Fruit fly (Drosophila melanogaster) whole organism, embryonic: ENCODE results near the gene CG42728.

Experiments
- Antp ChIP-seq: fragments of 200-800 bp; sonication (Bioruptor generic); optimal IDR thresholded peaks from 3 replicates; lab custom pipeline; 2016; ENCODE audit warnings: missing biosample characterization, missing genetic modification characterization
- Atf-2 ChIP-seq: fragments of 200-800 bp; sonication (Bioruptor generic); optimal IDR thresholded peaks from 2 replicates; lab custom pipeline; 2016; ENCODE audit warnings: missing biosample characterization, missing genetic modification characterization
- Atf6 ChIP-seq: fragments of 200-800 bp; sonication (Bioruptor generic); IDR thresholded peaks from 2 replicates; pipeline ENCODE4 v1.3.6; 2022; ENCODE audit warnings: missing biosample characterization, missing genetic modification characterization
- BtbVII ChIP-seq: fragments of 200-800 bp; sonication (Bioruptor generic); optimal IDR thresholded peaks from 3 replicates; lab custom pipeline; 2017; ENCODE audit warnings: missing biosample characterization, mild to moderate bottlenecking, missing genetic modification characterization
- CG10267 ChIP-seq: fragments of 200-800 bp; sonication (Bioruptor generic); optimal IDR thresholded peaks from 2 replicates; lab custom pipeline; 2018; ENCODE audit warnings: missing biosample characterization, mild to moderate bottlenecking, missing genetic modification characterization, moderate library complexity
- CG11560 ChIP-seq: fragments of 200-800 bp; sonication (Bioruptor generic); IDR thresholded peaks from 3 replicates; pipeline ENCODE4 v1.3.6; 2022; ENCODE audit warnings: missing biosample characterization, missing genetic modification characterization
- CG11723 ChIP-seq: fragments of 200-800 bp; sonication (Bioruptor generic); optimal IDR thresholded peaks from 2 replicates; lab custom pipeline; 2017; ENCODE audit warnings: missing biosample characterization, mild to moderate bottlenecking, missing genetic modification characterization
- CG12236 ChIP-seq: fragments of 200-800 bp; sonication (Bioruptor generic); optimal IDR thresholded peaks from 2 replicates; lab custom pipeline; 2016; ENCODE audit warnings: missing biosample characterization, missing genetic modification characterization
- CG15011 ChIP-seq: fragments of 200-800 bp; sonication (Bioruptor generic); optimal IDR thresholded peaks from 3 replicates; lab custom pipeline; 2018; ENCODE audit warnings: missing biosample characterization, mild to moderate bottlenecking, missing genetic modification characterization
- CG1529 ChIP-seq: fragments of 200-800 bp; sonication (Bioruptor generic); optimal IDR thresholded peaks from 3 replicates; lab custom pipeline; 2018; ENCODE audit warnings: missing biosample characterization, missing genetic modification characterization
- CG15479 ChIP-seq: fragments of 200-800 bp; sonication (Bioruptor generic); optimal IDR thresholded peaks from 3 replicates; lab custom pipeline; 2019; ENCODE audit warnings: missing biosample characterization, mild to moderate bottlenecking, missing genetic modification characterization, moderate library complexity
- CG17802 ChIP-seq: fragments of 200-800 bp; sonication (Bioruptor generic); optimal IDR thresholded peaks from 2 replicates; lab custom pipeline; 2018; ENCODE audit warnings: missing biosample characterization, mild to moderate bottlenecking, missing genetic modification characterization, moderate library complexity
- CG18262 ChIP-seq: fragments of 200-800 bp; optimal IDR thresholded peaks from 3 replicates; lab custom pipeline; 2019; ENCODE audit warnings: missing biosample characterization, mild to moderate bottlenecking, missing genetic modification characterization, moderate library complexity
- CG3995 ChIP-seq: fragments of 200-800 bp; sonication (Bioruptor generic); optimal IDR thresholded peaks from 3 replicates; lab custom pipeline; 2016; ENCODE audit warnings: missing biosample characterization, missing genetic modification characterization
- CG6791 ChIP-seq: fragments of 200-800 bp; sonication (Bioruptor generic); IDR thresholded peaks from 3 replicates; pipeline ENCODE4 v1.3.6; 2022; ENCODE audit warnings: missing biosample characterization, missing genetic modification characterization; ENCODE audit not compliant: partially characterized antibody
- CG9609 ChIP-seq: fragments of 200-800 bp; sonication (Bioruptor generic); optimal IDR thresholded peaks from 3 replicates; lab custom pipeline; 2016; ENCODE audit warnings: missing biosample characterization, missing genetic modification characterization
- D ChIP-seq, 2 experiments: fragments of 200-800 bp in 1 of 2; fragments of >200 bp in 1 of 2; sonication (Bioruptor generic) in 1 of 2; optimal IDR thresholded peaks; 2 replicates in 1 of 2; 3 replicates in 1 of 2; lab custom pipeline; 2017; ENCODE audit warnings: mild to moderate bottlenecking in 1 of 2, missing biosample characterization in 1 of 2, missing genetic modification characterization in 1 of 2, missing genetic modification reagents in 1 of 2
- Ets65A ChIP-seq: fragments of 200-800 bp; sonication (Bioruptor generic); peaks from one replicate; lab custom pipeline; 2016; ENCODE audit warnings: missing biosample characterization, missing genetic modification characterization
- Fer1 ChIP-seq: fragments of 200-800 bp; sonication (Bioruptor generic); optimal IDR thresholded peaks from 2 replicates; lab custom pipeline; 2017; ENCODE audit warnings: missing biosample characterization, mild to moderate bottlenecking, missing genetic modification characterization
- H15 ChIP-seq: fragments of 200-800 bp; sonication (Bioruptor generic); IDR thresholded peaks from 3 replicates; pipeline ENCODE4 v1.3.6; 2022; ENCODE audit warnings: missing biosample characterization, missing genetic modification characterization
- HLH3B ChIP-seq: fragments of 200-800 bp; sonication (Bioruptor generic); IDR thresholded peaks from 2 replicates; pipeline ENCODE4 v1.3.6; 2022; ENCODE audit warnings: missing biosample characterization, missing genetic modification characterization
- HmgZ ChIP-seq: fragments of 200-800 bp; sonication (Bioruptor generic); optimal IDR thresholded peaks from 2 replicates; lab custom pipeline; 2018; ENCODE audit warnings: missing biosample characterization, mild to moderate bottlenecking, missing genetic modification characterization
- Kr ChIP-seq: fragments of 200-800 bp; sonication (Bioruptor generic); optimal IDR thresholded peaks from 2 replicates; lab custom pipeline; 2017; ENCODE audit warnings: missing biosample characterization, mild to moderate bottlenecking, missing genetic modification characterization
- Mes4 ChIP-seq: fragments of 200-800 bp; sonication (Bioruptor generic); optimal IDR thresholded peaks from 2 replicates; lab custom pipeline; 2016; ENCODE audit warnings: missing biosample characterization, missing genetic modification characterization
- NFAT ChIP-seq: fragments of 200-800 bp; sonication (Bioruptor generic); IDR thresholded peaks from 2 replicates; pipeline ENCODE4 v1.3.6; 2022; ENCODE audit warnings: missing biosample characterization, missing genetic modification characterization
- Oli ChIP-seq: fragments of 200-800 bp; sonication (Bioruptor generic); optimal IDR thresholded peaks from 2 replicates; lab custom pipeline; 2018; ENCODE audit warnings: missing biosample characterization, mild to moderate bottlenecking, missing genetic modification characterization, moderate library complexity
- Opbp ChIP-seq: fragments of 200-800 bp; sonication (Bioruptor generic); IDR thresholded peaks from 3 replicates; pipeline ENCODE4 v1.3.6; 2022; ENCODE audit warnings: missing biosample characterization, missing genetic modification characterization; ENCODE audit not compliant: partially characterized antibody
- PHDP ChIP-seq: fragments of 200-800 bp; sonication (Bioruptor generic); optimal IDR thresholded peaks from 3 replicates; lab custom pipeline; 2018; ENCODE audit warnings: missing biosample characterization, mild to moderate bottlenecking, missing genetic modification characterization, moderate library complexity
- Pdp1 ChIP-seq, 2 experiments: fragments of 200-800 bp; sonication (Bioruptor generic); optimal IDR thresholded peaks; 3 replicates each; lab custom pipeline; 2016; ENCODE audit warnings: missing biosample characterization in 2 of 2, missing genetic modification characterization in 2 of 2, mild to moderate bottlenecking in 1 of 2, moderate library complexity in 1 of 2
- Scr ChIP-seq: fragments of 200-800 bp; sonication (Bioruptor generic); IDR thresholded peaks from 2 replicates; pipeline ENCODE4 v1.3.6; 2022; ENCODE audit warnings: missing biosample characterization, missing genetic modification characterization; ENCODE audit not compliant: partially characterized antibody
- Stat92E ChIP-seq, 3 experiments: fragments of >200 bp in 2 of 3; fragments of 200-800 bp in 1 of 3; sonication (Bioruptor generic) in 1 of 3; optimal IDR thresholded peaks; 2 replicates each; lab custom pipeline; 2017 to 2019; ENCODE audit warnings: missing biosample characterization in 3 of 3, missing genetic modification characterization in 3 of 3, mild to moderate bottlenecking in 1 of 3, moderate library complexity in 1 of 3
- abd-A ChIP-seq: fragments of 200-800 bp; sonication (Bioruptor generic); optimal IDR thresholded peaks from 3 replicates; lab custom pipeline; 2019; ENCODE audit warnings: missing biosample characterization, mild to moderate bottlenecking, missing genetic modification characterization, moderate library complexity
- chinmo ChIP-seq: fragments of 200-800 bp; sonication (Bioruptor generic); IDR thresholded peaks from 4 replicates; pipeline ENCODE4 v1.3.6; 2022; ENCODE audit warnings: missing biosample characterization, missing genetic modification characterization; ENCODE audit not compliant: partially characterized antibody
- chn ChIP-seq: fragments of 200-800 bp; sonication (Bioruptor generic); optimal IDR thresholded peaks from 2 replicates; lab custom pipeline; 2016; ENCODE audit warnings: missing biosample characterization, missing genetic modification characterization
- da ChIP-seq: fragments of 200-800 bp; sonication (Bioruptor generic); optimal IDR thresholded peaks from 2 replicates; lab custom pipeline; 2016; ENCODE audit warnings: missing biosample characterization, missing genetic modification characterization
- dan ChIP-seq: fragments of 200-800 bp; sonication (Bioruptor generic); IDR thresholded peaks from 2 replicates; pipeline ENCODE4 v1.3.6; 2022; ENCODE audit warnings: missing biosample characterization, missing genetic modification characterization
- dimm ChIP-seq: fragments of 200-800 bp; sonication (Bioruptor generic); IDR thresholded peaks from 2 replicates; pipeline ENCODE4 v1.3.6; 2022; ENCODE audit warnings: missing biosample characterization, missing genetic modification characterization
- esg ChIP-seq: fragments of 200-800 bp; sonication (Bioruptor generic); conservative IDR thresholded peaks from 2 replicates; pipeline ENCODE4 v1.3.6; 2022; ENCODE audit warnings: missing biosample characterization, missing genetic modification characterization
- gcm2 ChIP-seq: fragments of 200-800 bp; sonication (Bioruptor generic); optimal IDR thresholded peaks from 2 replicates; lab custom pipeline; 2016; ENCODE audit warnings: missing biosample characterization, missing genetic modification characterization
- kni ChIP-seq: fragments of 200-800 bp; sonication (Bioruptor generic); optimal IDR thresholded peaks from 3 replicates; lab custom pipeline; 2017; ENCODE audit warnings: mild to moderate bottlenecking, missing biosample characterization, missing genetic modification reagents, missing genetic modification characterization
- nau ChIP-seq: fragments of 200-800 bp; sonication (Bioruptor generic); optimal IDR thresholded peaks from 3 replicates; lab custom pipeline; 2017; ENCODE audit warnings: missing biosample characterization, mild to moderate bottlenecking, missing genetic modification characterization, missing genetic modification reagents
- pb ChIP-seq: fragments of 200-800 bp; sonication (Bioruptor generic); optimal IDR thresholded peaks from 3 replicates; lab custom pipeline; 2016; ENCODE audit warnings: missing biosample characterization, missing genetic modification characterization
- scrt ChIP-seq: fragments of 200-800 bp; sonication (Bioruptor generic); optimal IDR thresholded peaks from 2 replicates; lab custom pipeline; 2018; ENCODE audit warnings: missing biosample characterization, mild to moderate bottlenecking, missing genetic modification characterization, moderate library complexity
- slou ChIP-seq: fragments of 200-800 bp; sonication (Bioruptor generic); optimal IDR thresholded peaks from 3 replicates; lab custom pipeline; 2016; ENCODE audit warnings: missing biosample characterization, missing genetic modification characterization
- sqz ChIP-seq: fragments of 200-800 bp; sonication (Bioruptor generic); optimal IDR thresholded peaks from 3 replicates; lab custom pipeline; 2018; ENCODE audit warnings: missing biosample characterization, mild to moderate bottlenecking, missing genetic modification characterization
- tap ChIP-seq: fragments of 200-800 bp; optimal IDR thresholded peaks from 3 replicates; lab custom pipeline; 2019; ENCODE audit warnings: missing biosample characterization, mild to moderate bottlenecking, missing genetic modification characterization, moderate library complexity
- tin ChIP-seq: fragments of 200-800 bp; sonication (Bioruptor generic); optimal IDR thresholded peaks from 3 replicates; lab custom pipeline; 2016; ENCODE audit warnings: missing biosample characterization, missing genetic modification characterization
- trem ChIP-seq: fragments of 200-800 bp; optimal IDR thresholded peaks from 3 replicates; lab custom pipeline; 2019; ENCODE audit warnings: missing biosample characterization, mild to moderate bottlenecking, missing genetic modification characterization, moderate library complexity
- unc-4 ChIP-seq: fragments of 200-800 bp; sonication (Bioruptor generic); IDR thresholded peaks from 2 replicates; pipeline ENCODE4 v1.3.6; 2022; ENCODE audit warnings: missing biosample characterization, missing genetic modification characterization; ENCODE audit not compliant: partially characterized antibody

The CG42728 gene

dm6 chr3L:15544455-15545415 lies 16.7 kb upstream of the CG42728 start (continued):
- TF ChIP-seq Antp (no peak), CG15479 (GFP tag; lab: Kevin White, UChicago) (no peak), da (GFP tag; lab: Kevin White, UChicago) (no peak), CG11723 (no peak), Stat92E (GFP tag; optimal IDR thresholded peaks at IDR 0.05; lab: Kevin White, UChicago) (peak in 1 of 3 experiments; percentile 24), HmgZ (tag; lab: Kevin White, UChicago) (no peak), unc-4 (GFP tag; lab: Robert Waterston, UW) (no peak), tap (tag; lab: Kevin White, UChicago) (no peak), CG10267 (tag; lab: Kevin White, UChicago) (no peak), scrt (GFP tag; lab: Kevin White, UChicago) (no peak), Atf6 (no peak), gcm2 (no peak), slou (GFP tag; lab: Kevin White, UChicago) (no peak), CG9609 (no peak), D (optimal IDR thresholded peaks at IDR 0.05; lab: Kevin White, UChicago) (no peak), D (GFP tag; optimal IDR thresholded peaks at IDR 0.05; lab: Kevin White, UChicago) (peak; percentile 33), Oli (tag; lab: Kevin White, UChicago) (no peak), Opbp (0 out of 3 replicates have a peak, but pooled peaks have one; percentile 12), Atf-2 (GFP tag; lab: Kevin White, UChicago) (no peak), CG12236 (GFP tag; lab: Kevin White, UChicago) (no peak), CG3995 (no peak), Ets65A (GFP tag; lab: Kevin White, UChicago) (peak; percentile 60), nau (GFP tag; lab: Kevin White, UChicago) (no peak), CG15011 (GFP tag; lab: Kevin White, UChicago) (no peak), BtbVII (GFP tag; lab: Kevin White, UChicago) (no peak), CG11560 (tag; lab: Robert Waterston, UW) (no peak), H15 (GFP tag; lab: Robert Waterston, UW) (no peak), pb (GFP tag; lab: Kevin White, UChicago) (no peak), CG18262 (tag; lab: Kevin White, UChicago) (peak; percentile 41), chn (GFP tag; lab: Kevin White, UChicago) (no peak), PHDP (tag; lab: Kevin White, UChicago) (no peak), tin (GFP tag; lab: Kevin White, UChicago) (no peak), CG1529 (GFP tag; lab: Kevin White, UChicago) (no peak), Kr (GFP tag; lab: Kevin White, UChicago) (no peak), Mes4 (GFP tag; lab: Kevin White, UChicago) (no peak), esg (GFP tag; lab: Robert Waterston, UW) (no peak), Fer1 (GFP tag; lab: Kevin White, UChicago) (no peak), dimm (GFP tag; lab: Robert Waterston, UW) (no peak), HLH3B (GFP tag; lab: Robert Waterston, UW) (no peak)

DNA sequence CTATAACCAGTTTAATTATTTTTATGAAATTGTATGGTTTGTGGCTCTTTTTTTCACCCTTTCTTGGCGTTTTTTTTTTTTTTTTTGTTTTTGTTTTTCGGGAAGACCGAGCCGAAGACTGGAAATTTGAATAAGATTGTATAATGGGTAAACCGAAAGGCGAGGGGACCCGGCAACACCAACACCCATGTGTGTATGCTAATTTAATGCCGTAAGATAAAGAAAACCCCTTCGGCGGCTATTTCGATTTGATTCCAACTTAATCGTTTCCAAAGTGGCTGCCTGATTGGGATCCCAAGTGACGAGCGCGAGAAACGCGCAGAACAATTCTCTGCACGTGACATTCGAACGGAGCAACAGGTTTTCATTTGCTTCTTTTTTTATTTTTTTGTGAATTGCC lies 15.5 kb upstream of the CG42728 start:
- TF ChIP-seq trem = no peak
- no peak for TF ChIP-seq CG6791
- TF ChIP-seq CG18262 (tag; lab: Kevin White, UChicago) = no peak
- TF ChIP-seq abd-A (tag; lab: Kevin White, UChicago) = peak; percentile 55
- no peak for TF ChIP-seq Scr
- peak in 1 of 2 experiments; percentile 76 for TF ChIP-seq Pdp1 (GFP tag; optimal IDR thresholded peaks at IDR 0.05; lab: Kevin White, UChicago)
- no peak for TF ChIP-seq dan
- TF ChIP-seq chinmo (GFP tag; lab: Robert Waterston, UW) = 0 out of 4 replicates have a peak, but pooled peaks have one; percentile 5
- TF ChIP-seq sqz (GFP tag; lab: Kevin White, UChicago) = peak; percentile 62
- no peak for TF ChIP-seq CG17802 (tag; lab: Kevin White, UChicago)
- TF ChIP-seq kni (GFP tag; lab: Kevin White, UChicago) = peak; percentile 10
- no peak for TF ChIP-seq NFAT
